Worm (Caenorhabditis elegans) whole organism, L4/young adult: ENCODE results near the gene copg-1.

Experiments
- W03F9.2 ChIP-seq: fragments of 150-350 bp; optimal IDR thresholded peaks from 2 replicates; lab custom pipeline; 2014; ENCODE audit warnings: missing biosample characterization, missing genetic modification characterization
- dao-5 ChIP-seq: sonication (generic microtip); optimal IDR thresholded peaks from 2 replicates; lab custom pipeline; 2016; ENCODE audit warnings: missing genotype, missing genetic modification characterization, moderate library complexity, missing compliant biosample characterization
- him-1 ChIP-seq: sonication (generic microtip); optimal IDR thresholded peaks from 2 replicates; lab custom pipeline; 2016; ENCODE audit warnings: missing genotype, missing genetic modification reagents, missing genetic modification characterization, missing compliant biosample characterization

ce11 chrIV:10174932-10175732, 23.4 kb downstream of the copg-1 start:
- no peak for TF ChIP-seq him-1 (tag; lab: Kevin White, UChicago)
- TF ChIP-seq W03F9.2, result no peak
- TF ChIP-seq dao-5 (tag; lab: Kevin White, UChicago), result no peak
